4 fruit fly cellular contexts compared by ENCODE assay signal in genomic region chr3L:6802519-6802918, dm6.
TF ChIP-seq lines count a peak whose summit lies in the region.

No protein-coding gene starts in this region.

- no peak for TF ChIP-seq CTCF in whole organism, embryonic (GFP tag; optimal IDR thresholded peaks at IDR 0.05; lab: Kevin White, UChicago)

TF ChIP-seq in whole organism, embryonic, 481 proteins besides CTCF, POLR2A, EP300 and RAD21:
- TF ChIP-seq CG1792 (GFP tag; optimal IDR thresholded peaks at IDR 0.05; lab: Kevin White, UChicago) (no peak), sisA (GFP tag; IDR thresholded peaks at IDR 0.05; lab: Robert Waterston, UW) (0 out of 2 replicates have a peak, but pooled peaks have one; percentile 23)

TF ChIP-seq in whole organism, prepupa, 60 proteins besides CTCF, POLR2A, EP300 and RAD21:
- TF ChIP-seq CG6276 (GFP tag; optimal IDR thresholded peaks at IDR 0.05; lab: Kevin White, UChicago) (peak; percentile 18), Eip78C (GFP tag; lab: Kevin White, UChicago) (peak; percentile 64), CG11902 (GFP tag; optimal IDR thresholded peaks at IDR 0.05; lab: Kevin White, UChicago) (no peak), CG6854 (GFP tag; optimal IDR thresholded peaks at IDR 0.05; lab: Kevin White, UChicago) (peak; percentile 30), ss (GFP tag; optimal IDR thresholded peaks at IDR 0.05; lab: Kevin White, UChicago) (peak in 1 of 2 experiments; percentile 87)

TF ChIP-seq in whole organism, pupa, 21 proteins besides CTCF, POLR2A, EP300 and RAD21:
- TF ChIP-seq EcR (GFP tag; optimal IDR thresholded peaks at IDR 0.05; lab: Kevin White, UChicago) (peak; percentile 52), rn (GFP tag; IDR thresholded peaks at IDR 0.05; lab: Robert Waterston, UW) (no peak)

TF ChIP-seq in whole organism, wandering third instar larva, 38 proteins besides CTCF, POLR2A, EP300 and RAD21:
- TF ChIP-seq sv (GFP tag; optimal IDR thresholded peaks at IDR 0.05; lab: Kevin White, UChicago) (no peak), dmrt93B (GFP tag; optimal IDR thresholded peaks at IDR 0.05; lab: Kevin White, UChicago) (no peak), Rel (GFP tag; optimal IDR thresholded peaks at IDR 0.05; lab: Kevin White, UChicago) (no peak), Rel (tag; optimal IDR thresholded peaks at IDR 0.05; lab: Kevin White, UChicago) (peak; percentile 71)

Comparison
In these comparisons a context has a peak if more than half of its experiments do, and no peak if none do; other contexts are left out.
1. Of the 7 proteins assayed by ChIP-seq in both whole organism, embryonic and whole organism, prepupa: peak only in whole organism, embryonic: none; only in whole organism, prepupa: CG6854; in both: none; in neither: 6.